Fruit fly (Drosophila melanogaster): ENCODE measurements around the gene run.
"Not testable (repeated sequence)": the region's sequence is repeated elsewhere in the genome, so short reads cannot be mapped to it uniquely, and the experiment has no call there.

DNA sequence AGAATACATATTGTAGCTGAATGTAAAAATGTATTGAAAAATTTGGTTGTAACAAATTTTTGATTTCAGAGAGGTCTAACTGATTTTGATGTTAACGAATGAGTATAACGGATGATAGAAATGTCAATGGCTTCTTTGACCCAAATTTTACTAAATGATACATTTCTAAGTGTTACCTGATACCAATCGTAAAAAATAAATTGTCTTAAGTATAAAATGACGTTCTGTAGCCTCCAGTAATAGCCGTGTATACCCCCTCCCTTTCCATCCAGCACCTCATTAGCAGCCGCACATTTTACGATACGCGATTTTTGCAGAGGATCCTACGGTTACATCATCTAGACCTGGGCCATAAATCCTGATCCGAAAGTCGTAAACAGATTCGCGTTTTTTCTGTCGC is 13.5 kb upstream of the run start, which contains the start of gene hydra:
- TF ChIP-seq psq (GFP tag; optimal IDR thresholded peaks at IDR 0.05); h (GFP tag; optimal IDR thresholded peaks at IDR 0.05); Dif (GFP tag; optimal IDR thresholded peaks at IDR 0.05; ENCODE audit: partially characterized antibody); Jra (GFP tag; optimal IDR thresholded peaks at IDR 0.05); Abd-B (GFP tag; optimal IDR thresholded peaks at IDR 0.05): not testable (repeated sequence)

Data from whole organism, wandering third instar larva.